Worm (Caenorhabditis elegans) whole organism, midembryonic: ENCODE data around the gene zip-8.

Source experiments
- T22C8.4 ChIP-seq: fragments of 200-800 bp; sonication (Bioruptor generic); IDR thresholded peaks from 2 replicates; pipeline ENCODE4 v1.3.6; 2022; ENCODE audit warnings: missing genetic modification characterization, missing compliant biosample characterization
- cog-1 ChIP-seq: sonication (generic microtip); optimal IDR thresholded peaks from 2 replicates; lab custom pipeline; 2016; ENCODE audit warnings: missing genetic modification characterization, missing compliant biosample characterization
- flt-1 ChIP-seq: fragments of 200-800 bp; sonication (Bioruptor generic); IDR thresholded peaks from 2 replicates; pipeline ENCODE4 v1.3.6; 2022; ENCODE audit warnings: missing genetic modification characterization, missing compliant biosample characterization
- klf-2 ChIP-seq: fragments of 200-800 bp; sonication (Bioruptor generic); conservative IDR thresholded peaks from 2 replicates; pipeline ENCODE4 v1.3.6; 2022; ENCODE audit warnings: missing genetic modification reagents, missing genetic modification characterization, missing compliant biosample characterization
- med-1 ChIP-seq: sonication (generic microtip); optimal IDR thresholded peaks from 2 replicates; lab custom pipeline; 2017; ENCODE audit warnings: missing genetic modification characterization, mild to moderate bottlenecking, missing compliant biosample characterization, antibody characterized with exemption, missing genetic modification reagents; ENCODE audit not compliant: insufficient read depth
- ref-1 ChIP-seq: fragments of 200-800 bp; sonication (Bioruptor generic); conservative IDR thresholded peaks from 2 replicates; pipeline ENCODE4 v1.3.6; 2022; ENCODE audit warnings: missing genetic modification reagents, missing genetic modification characterization, missing compliant biosample characterization
- ztf-23 ChIP-seq: fragments of 200-800 bp; sonication (Bioruptor generic); IDR thresholded peaks from 2 replicates; pipeline ENCODE4 v1.3.6; 2022; ENCODE audit warnings: missing genetic modification reagents, missing genetic modification characterization, missing compliant biosample characterization
- ztf-29 ChIP-seq: fragments of 200-800 bp; sonication (Bioruptor generic); IDR thresholded peaks from 2 replicates; pipeline ENCODE4 v1.3.6; 2022; ENCODE audit warnings: missing genetic modification reagents, missing genetic modification characterization, missing compliant biosample characterization

ce11 chrIII:6489493-6489892, 10.7 kb downstream of the zip-8 start, which contains the start of gene rpt-3:
- TF ChIP-seq klf-2 (GFP tag; lab: Robert Waterston, UW) (no peak), ztf-23 (GFP tag; lab: Robert Waterston, UW) (no peak), flt-1 (GFP tag; lab: Robert Waterston, UW) (no peak), cog-1 (tag; lab: Kevin White, UChicago) (no peak), ztf-29 (GFP tag; lab: Robert Waterston, UW) (no peak), ref-1 (no peak), med-1 (GFP tag; lab: Kevin White, UChicago) (no peak), T22C8.4 (GFP tag; lab: Robert Waterston, UW) (no peak)
